Worm (Caenorhabditis elegans): ENCODE measurements around the gene cpl-1.

The cpl-1 gene

ce11 chrV:16627962-16628361 is 32.8 kb upstream of the cpl-1 start, which contains the start of gene oac-53:
oac-53 (minus strand) TSS chrV:16627970.
- TF ChIP-seq hmg-4 (GFP tag; optimal IDR thresholded peaks at IDR 0.05) = no peak
- TF ChIP-seq tbx-37 (GFP tag; conservative IDR thresholded peaks at IDR 0.05) = no peak
- no peak for TF ChIP-seq sea-1 (GFP tag; conservative IDR thresholded peaks at IDR 0.05)
- no peak for TF ChIP-seq hnd-1 (tag; optimal IDR thresholded peaks at IDR 0.05)
- no peak for TF ChIP-seq ceh-13 (GFP tag; optimal IDR thresholded peaks at IDR 0.05)
- TF ChIP-seq ceh-36 (tag; optimal IDR thresholded peaks at IDR 0.05) = no peak
- no peak for TF ChIP-seq F13C5.2 (tag; optimal IDR thresholded peaks at IDR 0.05)

ce11 chrV:16622754-16623261 is 27.7 kb upstream of the cpl-1 start, which contains the start of gene Y70C5A.2:
Y70C5A.2 (minus strand) TSS chrV:16623211.
- no peak for TF ChIP-seq tbx-11 (GFP tag; IDR thresholded peaks at IDR 0.05)
- no peak for TF ChIP-seq ama-1 (optimal IDR thresholded peaks at IDR 0.05)
- TF ChIP-seq flt-1 (GFP tag; IDR thresholded peaks at IDR 0.05) = no peak
- TF ChIP-seq hmbx-1 (tag; optimal IDR thresholded peaks at IDR 0.05) = no peak
- TF ChIP-seq aly-1 (tag; optimal IDR thresholded peaks at IDR 0.05) = no peak
- no peak for TF ChIP-seq B0310.2 (tag; optimal IDR thresholded peaks at IDR 0.05)
- no peak for TF ChIP-seq tra-4 (tag; optimal IDR thresholded peaks at IDR 0.05)
- TF ChIP-seq F13C5.2 (tag; optimal IDR thresholded peaks at IDR 0.05) = no peak
- no peak for TF ChIP-seq hmg-4 (GFP tag; optimal IDR thresholded peaks at IDR 0.05)
- no peak for TF ChIP-seq tbx-37 (GFP tag; conservative IDR thresholded peaks at IDR 0.05)

DNA sequence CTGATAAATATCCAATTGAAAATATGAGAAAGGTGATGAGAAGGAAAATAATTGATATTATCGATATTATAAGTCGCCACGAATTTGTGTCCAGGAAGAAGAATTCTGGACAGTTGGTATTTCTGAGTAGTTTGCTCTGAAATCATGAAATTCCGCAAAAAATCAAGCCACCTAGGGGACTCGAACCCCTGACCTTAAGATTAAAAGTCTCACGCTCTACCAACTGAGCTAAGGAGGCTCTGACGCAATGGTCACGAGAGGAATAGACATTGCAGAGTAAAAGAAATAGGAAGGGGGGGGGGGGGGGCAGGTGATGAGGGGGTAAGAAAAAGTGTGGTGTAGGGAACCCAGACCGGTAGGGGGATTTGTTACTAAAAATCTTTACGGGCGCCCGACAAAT is 26.7 kb upstream of the cpl-1 start:
- no peak for TF ChIP-seq ets-7 (tag; optimal IDR thresholded peaks at IDR 0.05)
- peak; percentile 51 for TF ChIP-seq ceh-13 (GFP tag; optimal IDR thresholded peaks at IDR 0.05)
- TF ChIP-seq ceh-36 (tag; optimal IDR thresholded peaks at IDR 0.05) = peak; percentile 75
- no peak for TF ChIP-seq hmg-4 (GFP tag; optimal IDR thresholded peaks at IDR 0.05)
- 0 out of 2 replicates have a peak, but pooled peaks have one; percentile 58 for TF ChIP-seq scrt-1 (GFP tag; IDR thresholded peaks at IDR 0.05)
- peak; percentile 35 for TF ChIP-seq F13C5.2 (tag; optimal IDR thresholded peaks at IDR 0.05)
- TF ChIP-seq tbx-11 (GFP tag; IDR thresholded peaks at IDR 0.05) = peak; percentile 75
- TF ChIP-seq sea-1 (GFP tag; conservative IDR thresholded peaks at IDR 0.05) = peak; percentile 65; the same call in 1 of the 2 replicates
- peak; percentile 56 for TF ChIP-seq tbx-37 (GFP tag; conservative IDR thresholded peaks at IDR 0.05)
- TF ChIP-seq B0310.2 (tag; optimal IDR thresholded peaks at IDR 0.05) = peak; percentile 8
- TF ChIP-seq hmbx-1 (tag; optimal IDR thresholded peaks at IDR 0.05) = no peak
- TF ChIP-seq hnd-1 (tag; optimal IDR thresholded peaks at IDR 0.05) = no peak
- peak; percentile 20 for TF ChIP-seq aly-1 (tag; optimal IDR thresholded peaks at IDR 0.05)
- peak; percentile 79 for TF ChIP-seq flt-1 (GFP tag; IDR thresholded peaks at IDR 0.05)
- no peak for TF ChIP-seq ama-1 (optimal IDR thresholded peaks at IDR 0.05)
- no peak for TF ChIP-seq tra-4 (tag; optimal IDR thresholded peaks at IDR 0.05)
- peak; percentile 84 for TF ChIP-seq pes-1 (GFP tag; IDR thresholded peaks at IDR 0.05)

DNA sequence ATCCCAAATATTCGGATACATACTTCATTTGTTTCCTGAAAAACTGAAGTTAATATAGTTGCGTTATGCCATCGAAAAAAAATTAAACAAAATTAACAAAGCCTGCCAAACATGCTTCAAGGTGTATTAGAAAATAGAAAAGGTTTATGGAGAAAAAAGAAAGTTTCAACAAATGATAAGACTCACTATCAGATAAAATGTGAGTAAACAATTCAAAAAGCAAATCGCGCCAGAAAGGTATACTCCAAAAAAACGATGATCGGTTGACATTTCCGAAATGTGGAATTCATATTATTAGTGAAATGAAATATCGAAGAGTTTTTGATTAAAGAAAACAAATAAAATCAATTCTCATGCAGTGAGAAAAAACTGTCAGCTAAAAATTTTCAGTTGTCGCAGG is 25.7 kb upstream of the cpl-1 start, which contains the start of gene Y70C5A.3:
TSS of gene Y70C5A.3 (minus strand) at position 50 of the 400 bp plus-strand sequence.
- TF ChIP-seq ceh-36 (tag; optimal IDR thresholded peaks at IDR 0.05) (no peak), hnd-1 (tag; optimal IDR thresholded peaks at IDR 0.05) (no peak), ceh-13 (GFP tag; optimal IDR thresholded peaks at IDR 0.05) (no peak), tra-4 (tag; optimal IDR thresholded peaks at IDR 0.05) (no peak), B0310.2 (tag; optimal IDR thresholded peaks at IDR 0.05) (no peak), scrt-1 (GFP tag; IDR thresholded peaks at IDR 0.05) (no peak), tbx-11 (GFP tag; IDR thresholded peaks at IDR 0.05) (no peak), hmbx-1 (tag; optimal IDR thresholded peaks at IDR 0.05) (no peak), hmg-4 (GFP tag; optimal IDR thresholded peaks at IDR 0.05) (no peak), ets-7 (tag; optimal IDR thresholded peaks at IDR 0.05) (no peak), flt-1 (GFP tag; IDR thresholded peaks at IDR 0.05) (no peak), F13C5.2 (tag; optimal IDR thresholded peaks at IDR 0.05) (no peak), tbx-37 (GFP tag; conservative IDR thresholded peaks at IDR 0.05) (no peak), ama-1 (optimal IDR thresholded peaks at IDR 0.05) (no peak), pes-1 (GFP tag; IDR thresholded peaks at IDR 0.05) (no peak), aly-1 (tag; optimal IDR thresholded peaks at IDR 0.05) (no peak), sea-1 (GFP tag; conservative IDR thresholded peaks at IDR 0.05) (no peak)

DNA sequence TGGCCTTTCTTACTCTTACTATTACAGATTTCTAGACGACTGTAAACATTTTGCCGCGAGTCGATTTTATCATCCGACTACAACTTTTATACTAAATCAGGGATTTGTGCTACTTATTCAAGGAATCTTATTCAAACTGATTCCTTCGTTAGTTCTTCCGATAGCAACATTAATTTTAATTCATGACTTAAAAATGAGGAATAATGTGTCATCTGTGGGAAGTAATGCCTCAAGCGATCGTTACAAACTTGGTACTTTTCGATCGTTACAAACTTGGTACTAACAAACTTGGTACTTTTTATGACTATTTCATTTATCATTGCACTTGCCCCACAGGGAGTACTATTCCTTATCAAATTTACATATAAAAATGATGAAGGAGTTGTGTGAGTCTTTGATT is 22.3 kb upstream of the cpl-1 start, which contains the start of gene Y70C5A.4:
TSS of gene Y70C5A.4 (plus strand) at position 301 of the 400 bp plus-strand sequence.
- TF ChIP-seq ets-7 (tag; optimal IDR thresholded peaks at IDR 0.05) (no peak), hnd-1 (tag; optimal IDR thresholded peaks at IDR 0.05) (no peak), ceh-36 (tag; optimal IDR thresholded peaks at IDR 0.05) (no peak), tbx-11 (GFP tag; IDR thresholded peaks at IDR 0.05) (no peak), hmbx-1 (tag; optimal IDR thresholded peaks at IDR 0.05) (no peak), B0310.2 (tag; optimal IDR thresholded peaks at IDR 0.05) (no peak)

- no peak for TF ChIP-seq B0310.2 (tag; optimal IDR thresholded peaks at IDR 0.05)
- TF ChIP-seq hnd-1 (tag; optimal IDR thresholded peaks at IDR 0.05) = no peak
Measured at ce11 chrV:16610791-16611385, 15.7 kb upstream of the cpl-1 start, which contains the start of gene srw-54. srw-54 (plus strand) TSS chrV:16611335.

DNA sequence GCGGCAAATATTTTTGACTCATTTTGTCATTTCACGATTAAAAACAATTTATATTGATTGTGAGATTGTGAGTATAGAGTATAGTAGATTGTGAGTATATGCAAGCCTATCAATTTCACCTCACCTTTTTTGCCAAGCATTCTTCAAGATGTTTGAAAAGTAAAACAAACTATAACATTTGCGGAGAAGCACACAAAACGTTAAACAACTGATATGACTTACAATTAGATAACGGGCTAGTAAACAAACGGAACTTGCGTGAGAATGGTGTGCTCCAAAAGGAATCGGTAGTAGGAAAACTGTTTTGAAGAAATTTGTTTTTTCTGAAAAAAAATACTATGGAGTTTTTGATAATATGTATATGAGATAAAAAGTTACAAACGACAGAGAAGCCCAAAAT is 14.9 kb upstream of the cpl-1 start:
- no peak for TF ChIP-seq sea-1 (GFP tag; conservative IDR thresholded peaks at IDR 0.05)
- no peak for TF ChIP-seq aly-1 (tag; optimal IDR thresholded peaks at IDR 0.05)
- no peak for TF ChIP-seq ama-1 (optimal IDR thresholded peaks at IDR 0.05)
- no peak for TF ChIP-seq tbx-11 (GFP tag; IDR thresholded peaks at IDR 0.05)
- TF ChIP-seq tbx-37 (GFP tag; conservative IDR thresholded peaks at IDR 0.05) = no peak
- TF ChIP-seq pes-1 (GFP tag; IDR thresholded peaks at IDR 0.05) = no peak

DNA sequence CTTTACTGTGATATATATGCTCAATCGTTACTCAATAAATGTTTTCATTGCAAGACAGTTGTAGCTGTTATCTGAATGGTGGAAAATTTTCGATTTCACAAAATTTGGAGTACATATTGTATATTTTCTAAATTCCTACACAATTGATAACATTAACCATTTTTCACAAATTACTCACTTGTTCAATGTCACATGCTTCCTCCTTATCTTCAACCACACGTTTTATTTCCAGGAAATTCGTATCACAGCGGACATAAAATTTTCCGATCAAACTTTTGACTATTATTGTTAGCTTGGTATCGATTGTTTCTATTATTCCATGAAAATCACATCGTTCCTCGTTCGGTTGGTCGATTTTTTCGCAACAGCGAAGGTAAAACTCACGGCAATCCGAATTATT is 13.3 kb upstream of the cpl-1 start:
- TF ChIP-seq tra-4 (tag; optimal IDR thresholded peaks at IDR 0.05) = no peak
- TF ChIP-seq ceh-13 (GFP tag; optimal IDR thresholded peaks at IDR 0.05) = no peak

Measured in whole organism, early embryonic.